Worm (Caenorhabditis elegans) whole organism, L1 larva: ENCODE results near the gene mig-38.

Experiments used
- C04F5.9 ChIP-seq: sonication (generic microtip); optimal IDR thresholded peaks from 2 replicates; lab custom pipeline; 2016; ENCODE audit warnings: missing genetic modification characterization, missing compliant biosample characterization
- Y116A8C.19 ChIP-seq: sonication (generic microtip); optimal IDR thresholded peaks from 2 replicates; lab custom pipeline; 2016; ENCODE audit warnings: missing compliant biosample characterization, missing genetic modification characterization, borderline replicate concordance
- alr-1 ChIP-seq: fragments of 200-800 bp; sonication (Bioruptor generic); optimal IDR thresholded peaks from 2 replicates; lab custom pipeline; 2018; ENCODE audit warnings: borderline replicate concordance, mild to moderate bottlenecking, missing genetic modification characterization, missing compliant biosample characterization
- ama-1 ChIP-seq: fragments of 150-350 bp; optimal IDR thresholded peaks from 2 replicates; lab custom pipeline; 2014
- ceh-8 ChIP-seq: fragments of 200-800 bp; sonication (Bioruptor generic); optimal IDR thresholded peaks from 2 replicates; lab custom pipeline; 2018; ENCODE audit warnings: mild to moderate bottlenecking, missing genetic modification characterization, moderate library complexity, missing compliant biosample characterization
- ceh-90 ChIP-seq: sonication (generic microtip); optimal IDR thresholded peaks from 2 replicates; lab custom pipeline; 2016; ENCODE audit warnings: missing genetic modification characterization, missing compliant biosample characterization
- dpl-1 ChIP-seq, 3 experiments: fragments of 150-350 bp in 2 of 3; sonication (generic microtip) in 1 of 3; optimal IDR thresholded peaks; 2 replicates each; lab custom pipeline; 2014 to 2017; ENCODE audit warnings: missing biosample characterization in 3 of 3, missing genetic modification characterization in 3 of 3, missing genetic modification reagents in 3 of 3
- efl-1 ChIP-seq, 4 experiments: fragments of 150-350 bp; optimal IDR thresholded peaks in 3 of 4; peaks in 1 of 4; 1 replicate in 1 of 4; 2 replicates in 3 of 4; lab custom pipeline; 2014; ENCODE audit warnings: missing biosample characterization in 2 of 4, missing genetic modification characterization in 2 of 4, missing genetic modification reagents in 2 of 4
- efl-3 ChIP-seq: fragments of 200-800 bp; sonication (Bioruptor generic); optimal IDR thresholded peaks from 2 replicates; lab custom pipeline; 2018; ENCODE audit warnings: mild to moderate bottlenecking, missing genetic modification characterization, missing compliant biosample characterization
- egl-13 ChIP-seq: sonication (generic microtip); optimal IDR thresholded peaks from 2 replicates; lab custom pipeline; 2016; ENCODE audit warnings: missing genotype, missing genetic modification reagents, missing genetic modification characterization, missing compliant biosample characterization
- egl-27 ChIP-seq, 2 experiments: fragments of 150-350 bp in 1 of 2; sonication (generic microtip); optimal IDR thresholded peaks; 3 replicates each; lab custom pipeline; 2017 to 2018; ENCODE audit warnings: missing biosample characterization in 2 of 2, missing genetic modification characterization in 2 of 2, missing genetic modification reagents in 2 of 2
- elt-2 ChIP-seq: sonication (generic microtip); optimal IDR thresholded peaks from 2 replicates; lab custom pipeline; 2016; ENCODE audit warnings: missing genetic modification characterization, mild to moderate bottlenecking, inconsistent platforms, missing compliant biosample characterization, missing genetic modification reagents
- elt-3 ChIP-seq, 6 experiments: fragments of 150-350 bp in 1 of 6; sonication (generic microtip); optimal IDR thresholded peaks; 2 replicates each; lab custom pipeline; 2017 to 2018; ENCODE audit warnings: missing biosample characterization in 6 of 6, missing genetic modification characterization in 6 of 6, inconsistent platforms in 1 of 6
- ets-5 ChIP-seq: fragments of 200-800 bp; sonication (Bioruptor generic); IDR thresholded peaks from 2 replicates; pipeline ENCODE4 v1.3.6; 2022; ENCODE audit warnings: missing genetic modification characterization, missing compliant biosample characterization
- fkh-10 ChIP-seq: sonication (generic microtip); optimal IDR thresholded peaks from 2 replicates; lab custom pipeline; 2017; ENCODE audit warnings: missing biosample characterization, missing genetic modification reagents, missing genetic modification characterization
- fkh-8 ChIP-seq: sonication (generic microtip); optimal IDR thresholded peaks from 2 replicates; lab custom pipeline; 2016; ENCODE audit warnings: mild to moderate bottlenecking, missing genetic modification characterization, missing compliant biosample characterization
- fos-1 ChIP-seq: fragments of 150-350 bp; optimal IDR thresholded peaks from 2 replicates; lab custom pipeline; 2014; ENCODE audit warnings: missing biosample characterization, missing genetic modification characterization
- grh-1 ChIP-seq: fragments of 200-800 bp; sonication (Bioruptor generic); IDR thresholded peaks from 2 replicates; pipeline ENCODE4 v1.3.6; 2022; ENCODE audit warnings: missing genetic modification reagents, missing genetic modification characterization, missing compliant biosample characterization
- hlh-17 ChIP-seq: fragments of 200-800 bp; sonication (Bioruptor generic); optimal IDR thresholded peaks from 2 replicates; lab custom pipeline; 2018; ENCODE audit warnings: missing genetic modification characterization, mild to moderate bottlenecking, missing compliant biosample characterization, moderate library complexity, borderline replicate concordance
- hlh-4 ChIP-seq: sonication (generic microtip); optimal IDR thresholded peaks from 2 replicates; lab custom pipeline; 2016; ENCODE audit warnings: mild to moderate bottlenecking, missing genetic modification characterization, missing compliant biosample characterization
- jun-1 ChIP-seq: fragments of 150-350 bp; optimal IDR thresholded peaks from 2 replicates; lab custom pipeline; 2014; ENCODE audit warnings: missing biosample characterization, missing genetic modification reagents, missing genetic modification characterization
- lin-14 ChIP-seq: fragments of 200-800 bp; sonication (Bioruptor generic); optimal IDR thresholded peaks from 2 replicates; lab custom pipeline; 2018; ENCODE audit warnings: mild to moderate bottlenecking, missing genetic modification characterization, moderate library complexity, missing compliant biosample characterization
- lsy-2 ChIP-seq, 2 experiments: fragments of 150-350 bp; optimal IDR thresholded peaks; 2 replicates each; lab custom pipeline; 2014; ENCODE audit warnings: missing biosample characterization in 2 of 2, missing genetic modification characterization in 2 of 2
- mab-9 ChIP-seq: fragments of 200-800 bp; sonication (Bioruptor generic); IDR thresholded peaks from 2 replicates; pipeline ENCODE4 v1.3.6; 2022; ENCODE audit warnings: missing genetic modification reagents, missing genetic modification characterization, missing compliant biosample characterization
- mdl-1 ChIP-seq, 2 experiments: fragments of 150-350 bp; optimal IDR thresholded peaks; 2 replicates each; lab custom pipeline; 2014 to 2017; ENCODE audit warnings: missing biosample characterization in 2 of 2, missing genetic modification characterization in 2 of 2, inconsistent platforms in 1 of 2
- mep-1 ChIP-seq: fragments of 150-350 bp; optimal IDR thresholded peaks from 2 replicates; lab custom pipeline; 2014; ENCODE audit warnings: missing biosample characterization, missing genetic modification characterization
- nhr-20 ChIP-seq: sonication (generic microtip); optimal IDR thresholded peaks from 2 replicates; lab custom pipeline; 2016; ENCODE audit warnings: mild to moderate bottlenecking, missing genetic modification characterization, missing compliant biosample characterization
- nhr-28 ChIP-seq: fragments of 150-350 bp; optimal IDR thresholded peaks from 2 replicates; lab custom pipeline; 2014; ENCODE audit warnings: missing biosample characterization, missing genetic modification characterization
- nhr-71 ChIP-seq: sonication (generic microtip); optimal IDR thresholded peaks from 2 replicates; lab custom pipeline; 2016; ENCODE audit warnings: mild to moderate bottlenecking, missing genetic modification characterization, moderate library complexity, missing compliant biosample characterization
- nhr-76 ChIP-seq: sonication (generic microtip); optimal IDR thresholded peaks from 2 replicates; lab custom pipeline; 2017; ENCODE audit warnings: missing biosample characterization, missing genetic modification characterization
- nhr-77 ChIP-seq: fragments of 150-350 bp; optimal IDR thresholded peaks from 2 replicates; lab custom pipeline; 2014; ENCODE audit warnings: missing biosample characterization, missing genetic modification characterization
- nhr-84 ChIP-seq: sonication (generic microtip); optimal IDR thresholded peaks from 2 replicates; lab custom pipeline; 2017; ENCODE audit warnings: missing biosample characterization, missing genetic modification characterization
- nhr-90 ChIP-seq: sonication (generic microtip); optimal IDR thresholded peaks from 2 replicates; lab custom pipeline; 2016; ENCODE audit warnings: mild to moderate bottlenecking, missing genetic modification characterization, missing compliant biosample characterization; ENCODE audit not compliant: poor library complexity
- pax-3 ChIP-seq: fragments of 200-800 bp; sonication (Bioruptor generic); optimal IDR thresholded peaks from 2 replicates; lab custom pipeline; 2018; ENCODE audit warnings: mild to moderate bottlenecking, missing genetic modification characterization, moderate library complexity, missing compliant biosample characterization
- pqm-1 ChIP-seq: sonication (generic microtip); optimal IDR thresholded peaks from 3 replicates; lab custom pipeline; 2017; ENCODE audit warnings: missing biosample characterization, missing genetic modification characterization
- rnt-1 ChIP-seq: sonication (generic microtip); optimal IDR thresholded peaks from 2 replicates; lab custom pipeline; 2016; ENCODE audit warnings: mild to moderate bottlenecking, missing genetic modification characterization, moderate library complexity, missing compliant biosample characterization
- snpc-4 ChIP-seq: fragments of 150-350 bp; optimal IDR thresholded peaks from 2 replicates; lab custom pipeline; 2014; ENCODE audit warnings: missing biosample characterization, missing genetic modification characterization
- snu-23 ChIP-seq: sonication (generic microtip); optimal IDR thresholded peaks from 2 replicates; lab custom pipeline; 2016; ENCODE audit warnings: missing genetic modification characterization, missing compliant biosample characterization
- sup-37 ChIP-seq: fragments of 200-800 bp; sonication (Bioruptor generic); optimal IDR thresholded peaks from 2 replicates; lab custom pipeline; 2018; ENCODE audit warnings: mild to moderate bottlenecking, missing genetic modification characterization, missing compliant biosample characterization
- swsn-7 ChIP-seq: sonication (generic microtip); optimal IDR thresholded peaks from 2 replicates; lab custom pipeline; 2016; ENCODE audit warnings: missing genetic modification characterization, missing compliant biosample characterization
- unc-130 ChIP-seq: fragments of 150-350 bp; optimal IDR thresholded peaks from 2 replicates; lab custom pipeline; 2017; ENCODE audit warnings: missing biosample characterization, missing genetic modification characterization, inconsistent platforms
- unc-30 ChIP-seq: sonication (generic microtip); optimal IDR thresholded peaks from 2 replicates; lab custom pipeline; 2017; ENCODE audit warnings: missing biosample characterization, missing genetic modification characterization
- unc-86 ChIP-seq: sonication (generic microtip); optimal IDR thresholded peaks from 2 replicates; lab custom pipeline; 2016; ENCODE audit warnings: missing genetic modification characterization, missing compliant biosample characterization
- vab-15 ChIP-seq: sonication (generic microtip); optimal IDR thresholded peaks from 2 replicates; lab custom pipeline; 2017; ENCODE audit warnings: missing genotype, mild to moderate bottlenecking, missing genetic modification characterization, missing compliant biosample characterization
- xbp-1 ChIP-seq: sonication (generic microtip); optimal IDR thresholded peaks from 2 replicates; lab custom pipeline; 2016; ENCODE audit warnings: missing genetic modification characterization, missing compliant biosample characterization
- zag-1 ChIP-seq: fragments of 150-350 bp; optimal IDR thresholded peaks from 2 replicates; lab custom pipeline; 2014; ENCODE audit warnings: missing biosample characterization, missing genetic modification characterization
- zip-4 ChIP-seq: fragments of 200-800 bp; sonication (Bioruptor generic); optimal IDR thresholded peaks from 2 replicates; lab custom pipeline; 2018; ENCODE audit warnings: mild to moderate bottlenecking, missing genetic modification characterization, moderate library complexity, missing compliant biosample characterization
- ztf-4 ChIP-seq: fragments of 150-350 bp; optimal IDR thresholded peaks from 2 replicates; lab custom pipeline; 2014; ENCODE audit warnings: missing biosample characterization, missing genetic modification characterization

mig-38 gene

DNA sequence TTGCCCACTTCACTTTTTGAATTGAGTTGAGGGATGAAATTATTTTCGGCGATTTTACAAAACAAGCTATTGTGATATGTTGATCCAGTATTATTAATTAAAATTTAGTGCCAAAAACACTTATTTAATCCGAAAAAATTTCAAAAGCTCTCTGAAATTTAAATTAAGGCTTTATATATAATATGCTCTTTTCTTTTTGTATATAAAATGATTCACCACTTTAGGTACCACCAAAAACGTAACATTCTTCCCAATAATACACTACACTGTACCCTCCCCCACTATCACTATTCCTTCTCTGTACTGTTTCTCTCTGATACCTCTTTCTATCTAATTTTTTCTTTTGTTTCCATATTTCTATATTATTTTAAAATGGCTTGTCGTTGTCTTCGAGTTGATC is 49.8 kb downstream of the mig-38 start, which contains the start of gene prx-2:
TSS of gene prx-2 (plus strand) at position 301 of the 400 bp plus-strand sequence.
- TF ChIP-seq snu-23 (no peak), hlh-4 (tag; lab: Kevin White, UChicago) (no peak), mdl-1 (tag; optimal IDR thresholded peaks at IDR 0.05; lab: Kevin White, UChicago) (no peak), mep-1 (tag; lab: Kevin White, UChicago) (no peak), ets-5 (GFP tag; lab: Robert Waterston, UW) (no peak), grh-1 (GFP tag; lab: Robert Waterston, UW) (no peak), xbp-1 (tag; lab: Kevin White, UChicago) (no peak)
- TF ChIP-seq, all 84 proteins: peak for 0

DNA sequence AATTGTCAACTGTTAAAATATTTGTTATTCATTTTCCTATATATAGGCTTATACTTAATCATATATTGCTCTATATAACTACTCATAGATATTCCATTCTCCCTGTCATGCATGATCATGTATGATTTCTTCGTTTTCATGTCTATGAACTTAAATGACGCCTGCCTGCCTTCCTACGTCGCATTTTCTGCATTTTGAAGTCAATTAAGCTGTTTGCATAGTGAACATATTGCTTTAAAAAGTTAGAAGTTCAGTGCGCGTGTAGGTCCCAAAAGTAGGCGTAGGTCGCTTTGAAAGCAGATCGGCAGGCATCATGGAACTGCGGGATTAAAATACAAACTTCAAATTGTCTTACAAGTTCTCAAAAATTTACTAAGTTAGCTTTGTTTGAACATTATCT is 50.7 kb downstream of the mig-38 start:
- TF ChIP-seq hlh-17 (GFP tag; lab: Kevin White, UChicago) (peak; percentile 29), nhr-76 (tag; lab: Kevin White, UChicago) (no peak)
- TF ChIP-seq, all 84 proteins: peak for 1

DNA sequence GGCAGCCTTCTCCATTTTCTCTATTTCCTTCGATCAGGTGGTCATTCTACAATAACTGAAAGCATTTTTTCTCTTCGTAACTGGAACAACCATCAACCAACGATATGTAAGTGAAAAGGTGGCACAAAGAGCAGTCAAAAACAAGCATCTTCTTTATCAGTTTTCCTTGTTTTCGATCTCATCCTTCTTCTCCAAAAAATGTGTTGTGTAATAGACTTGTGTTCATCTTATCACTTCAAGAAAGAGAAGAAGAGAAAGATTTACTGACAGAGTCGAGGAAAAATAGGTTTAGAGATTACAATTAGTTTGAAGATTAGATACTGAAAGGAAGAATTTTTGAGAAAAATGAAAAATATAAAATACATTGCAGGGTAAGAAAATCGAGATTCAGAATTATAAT is 51.3 kb downstream of the mig-38 start:
- no peak for TF ChIP-seq Y116A8C.19
- no peak for TF ChIP-seq unc-86
- TF ChIP-seq mep-1 (tag; lab: Kevin White, UChicago), result no peak
- TF ChIP-seq efl-3 (GFP tag; lab: Kevin White, UChicago), result no peak
- TF ChIP-seq elt-3 (tag; optimal IDR thresholded peaks at IDR 0.05; lab: Kevin White, UChicago), result no peak
- TF ChIP-seq alr-1 (tag; lab: Kevin White, UChicago), result no peak
- no peak for TF ChIP-seq fkh-10 (GFP tag; lab: Kevin White, UChicago)
- TF ChIP-seq nhr-20 (tag; lab: Kevin White, UChicago), result peak; percentile 23
- TF ChIP-seq ceh-8 (GFP tag; lab: Kevin White, UChicago), result no peak
- TF ChIP-seq nhr-71, result peak; percentile 34
- TF ChIP-seq nhr-77 (tag; lab: Kevin White, UChicago), result no peak
- no peak for TF ChIP-seq fkh-8 (tag; lab: Kevin White, UChicago)
- TF ChIP-seq ama-1 (lab: Kevin White, UChicago), result no peak
- TF ChIP-seq snpc-4 (tag; lab: Kevin White, UChicago), result no peak
- no peak for TF ChIP-seq nhr-76 (tag; lab: Kevin White, UChicago)
- no peak for TF ChIP-seq zag-1 (tag; lab: Kevin White, UChicago)
- TF ChIP-seq pqm-1 (tag; lab: Kevin White, UChicago), result no peak
- TF ChIP-seq fos-1 (tag; lab: Kevin White, UChicago), result no peak
- TF ChIP-seq C04F5.9 (tag; lab: Kevin White, UChicago), result no peak
- TF ChIP-seq lin-14, result peak; percentile 67
- TF ChIP-seq sup-37 (GFP tag; lab: Kevin White, UChicago), result no peak
- no peak for TF ChIP-seq ceh-90 (tag; lab: Kevin White, UChicago)
- no peak for TF ChIP-seq efl-1 (optimal IDR thresholded peaks at IDR 0.05; lab: Kevin White, UChicago)
- no peak for TF ChIP-seq efl-1 (GFP tag; optimal IDR thresholded peaks at IDR 0.05 in 1 of 2; lab: Kevin White, UChicago)
- no peak for TF ChIP-seq mab-9
- TF ChIP-seq snu-23, result peak; percentile 27
- no peak for TF ChIP-seq vab-15 (tag; lab: Kevin White, UChicago)
- peak; percentile 21 for TF ChIP-seq unc-130 (tag; lab: Kevin White, UChicago)
- TF ChIP-seq unc-30 (tag; lab: Kevin White, UChicago), result no peak
- peak; percentile 8 for TF ChIP-seq elt-2
- TF ChIP-seq nhr-90, result no peak
- no peak for TF ChIP-seq egl-13 (tag; lab: Kevin White, UChicago)
- no peak for TF ChIP-seq dpl-1 (GFP tag; optimal IDR thresholded peaks at IDR 0.05; lab: Kevin White, UChicago)
- TF ChIP-seq nhr-84 (tag; lab: Kevin White, UChicago), result no peak
- TF ChIP-seq zip-4, result no peak
- no peak for TF ChIP-seq mdl-1 (tag; optimal IDR thresholded peaks at IDR 0.05; lab: Kevin White, UChicago)
- TF ChIP-seq lsy-2 (tag; optimal IDR thresholded peaks at IDR 0.05; lab: Kevin White, UChicago), result peak in 1 of 2 experiments; percentile 25
- TF ChIP-seq egl-27 (tag; optimal IDR thresholded peaks at IDR 0.05; lab: Kevin White, UChicago), result no peak
- TF ChIP-seq jun-1 (tag; lab: Kevin White, UChicago), result no peak
- no peak for TF ChIP-seq nhr-28 (tag; lab: Kevin White, UChicago)
- TF ChIP-seq ztf-4, result peak; percentile 10
- TF ChIP-seq rnt-1 (tag; lab: Kevin White, UChicago), result no peak
- TF ChIP-seq pax-3 (tag; lab: Kevin White, UChicago), result no peak
- no peak for TF ChIP-seq swsn-7 (tag; lab: Kevin White, UChicago)
